Worm (Caenorhabditis elegans): Measurements from ENCODE around the gene C55A6.7.

C55A6.7 gene

ce11 chrV:11533365-11533949, 13.1 kb upstream of the C55A6.7 start:
- TF ChIP-seq dve-1 (tag; optimal IDR thresholded peaks at IDR 0.05) (no peak), C08G9.2 (tag; optimal IDR thresholded peaks at IDR 0.05) (no peak), ceh-45 (GFP tag; IDR thresholded peaks at IDR 0.05) (no peak), nfya-1 (tag; optimal IDR thresholded peaks at IDR 0.05) (no peak), dmd-4 (tag; optimal IDR thresholded peaks at IDR 0.05; ENCODE audit: borderline replicate concordance) (no peak), ceh-48 (tag; optimal IDR thresholded peaks at IDR 0.05) (no peak), lim-6 (tag; optimal IDR thresholded peaks at IDR 0.05) (no peak)

ce11 chrV:11532964-11533363, 12.6 kb upstream of the C55A6.7 start:
- TF ChIP-seq ceh-45 (GFP tag; IDR thresholded peaks at IDR 0.05) (no peak), pros-1 (tag; optimal IDR thresholded peaks at IDR 0.05) (no peak), pqm-1 (tag; optimal IDR thresholded peaks at IDR 0.05) (no peak), pha-4 (tag; optimal IDR thresholded peaks at IDR 0.05) (no peak), ama-1 (optimal IDR thresholded peaks at IDR 0.05) (no peak)

- no peak for TF ChIP-seq C08G9.2 (tag; optimal IDR thresholded peaks at IDR 0.05)
- TF ChIP-seq eyg-1 (tag; optimal IDR thresholded peaks at IDR 0.05): no peak
- TF ChIP-seq C38D4.7 (GFP tag; optimal IDR thresholded peaks at IDR 0.05): no peak
Measured at ce11 chrV:11532535-11532853, 12.2 kb upstream of the C55A6.7 start.

- TF ChIP-seq syd-9 (tag; optimal IDR thresholded peaks at IDR 0.05) (no peak), rnt-1 (tag; optimal IDR thresholded peaks at IDR 0.05) (peak; percentile 55), ceh-24 (tag; optimal IDR thresholded peaks at IDR 0.05) (no peak), ceh-31 (tag; optimal IDR thresholded peaks at IDR 0.05) (peak; percentile 44), T23F11.4 (GFP tag; optimal IDR thresholded peaks at IDR 0.05) (peak; percentile 18), ztf-16 (tag; optimal IDR thresholded peaks at IDR 0.05) (peak; percentile 30), tbx-2 (tag; optimal IDR thresholded peaks at IDR 0.05) (peak; percentile 55), unc-3 (GFP tag; conservative IDR thresholded peaks at IDR 0.05) (no peak), unc-3 (tag; optimal IDR thresholded peaks at IDR 0.05) (no peak), hlh-30 (tag; optimal IDR thresholded peaks at IDR 0.05; ENCODE audit: insufficient read depth) (peak; percentile 32), ceh-48 (tag; optimal IDR thresholded peaks at IDR 0.05) (no peak), hlh-6 (tag; optimal IDR thresholded peaks at IDR 0.05) (no peak), nfya-1 (tag; optimal IDR thresholded peaks at IDR 0.05) (no peak), eyg-1 (tag; optimal IDR thresholded peaks at IDR 0.05) (no peak), npax-4 (tag; optimal IDR thresholded peaks at IDR 0.05) (no peak), gmeb-2 (tag; optimal IDR thresholded peaks at IDR 0.05) (no peak), F13H6.1 (tag; optimal IDR thresholded peaks at IDR 0.05) (peak; percentile 6), pag-3 (tag; optimal IDR thresholded peaks at IDR 0.05; ENCODE audit: borderline replicate concordance) (no peak), hlh-8 (tag; optimal IDR thresholded peaks at IDR 0.05) (peak; percentile 92), K09A11.1 (tag; optimal IDR thresholded peaks at IDR 0.05; ENCODE audit: insufficient read depth) (no peak), fkh-6 (tag; optimal IDR thresholded peaks at IDR 0.05) (no peak), unc-55 (GFP tag; optimal IDR thresholded peaks at IDR 0.05) (peak; percentile 29), madf-2 (tag; optimal IDR thresholded peaks at IDR 0.05) (no peak), ahr-1 (tag; optimal IDR thresholded peaks at IDR 0.05) (no peak), Y22D7AL.16 (tag; optimal IDR thresholded peaks at IDR 0.05) (no peak), ceh-2 (tag; optimal IDR thresholded peaks at IDR 0.05) (no peak), ceh-22 (tag; optimal IDR thresholded peaks at IDR 0.05) (no peak), ttx-3 (tag; optimal IDR thresholded peaks at IDR 0.05) (no peak), nhr-232 (tag; optimal IDR thresholded peaks at IDR 0.05) (no peak), zip-5 (tag; optimal IDR thresholded peaks at IDR 0.05) (no peak), C08G9.2 (tag; optimal IDR thresholded peaks at IDR 0.05) (peak; percentile 22), sox-4 (tag; optimal IDR thresholded peaks at IDR 0.05) (no peak), unc-86 (tag; optimal IDR thresholded peaks at IDR 0.05) (no peak), ceh-18 (tag; optimal IDR thresholded peaks at IDR 0.05) (peak; percentile 96), ets-4 (tag; optimal IDR thresholded peaks at IDR 0.05) (peak; percentile 33), dve-1 (tag; optimal IDR thresholded peaks at IDR 0.05) (no peak), ceh-45 (GFP tag; IDR thresholded peaks at IDR 0.05) (no peak), sdc-2 (tag; optimal IDR thresholded peaks at IDR 0.05) (peak; percentile 30), elt-2 (tag; optimal IDR thresholded peaks at IDR 0.05) (no peak)
Measured at ce11 chrV:11531831-11532534, 11.7 kb upstream of the C55A6.7 start.

Measured in whole organism, late embryonic.